Fruit fly (Drosophila melanogaster) whole organism, embryonic: ENCODE results near the gene CG2617.

Experiments
- Antp ChIP-seq: fragments of 200-800 bp; sonication (Bioruptor generic); optimal IDR thresholded peaks from 3 replicates; lab custom pipeline; 2016; ENCODE audit warnings: missing biosample characterization, missing genetic modification characterization
- Bgb ChIP-seq: fragments of 200-800 bp; sonication (Bioruptor generic); IDR thresholded peaks from 2 replicates; pipeline ENCODE4 v1.3.6; 2022; ENCODE audit warnings: missing biosample characterization, missing genetic modification characterization; ENCODE audit not compliant: partially characterized antibody
- CG10979 ChIP-seq: fragments of 200-800 bp; sonication (Bioruptor generic); optimal IDR thresholded peaks from 2 replicates; lab custom pipeline; 2018; ENCODE audit warnings: missing biosample characterization, mild to moderate bottlenecking, missing genetic modification characterization, moderate library complexity
- CG12071 ChIP-seq: fragments of 200-800 bp; sonication (Bioruptor generic); optimal IDR thresholded peaks from 3 replicates; lab custom pipeline; 2018; ENCODE audit warnings: missing biosample characterization, mild to moderate bottlenecking, missing genetic modification characterization
- CG12299 ChIP-seq: fragments of 200-800 bp; sonication (Bioruptor generic); optimal IDR thresholded peaks from 2 replicates; lab custom pipeline; 2018; ENCODE audit warnings: missing biosample characterization, mild to moderate bottlenecking, missing genetic modification characterization
- CG15479 ChIP-seq: fragments of 200-800 bp; sonication (Bioruptor generic); optimal IDR thresholded peaks from 3 replicates; lab custom pipeline; 2019; ENCODE audit warnings: missing biosample characterization, mild to moderate bottlenecking, missing genetic modification characterization, moderate library complexity
- CG15514 ChIP-seq: fragments of 200-800 bp; sonication (Bioruptor generic); optimal IDR thresholded peaks from 3 replicates; lab custom pipeline; 2017; ENCODE audit warnings: missing biosample characterization, missing genetic modification characterization, mild to moderate bottlenecking, moderate library complexity, missing genetic modification reagents
- CG18011 ChIP-seq: fragments of 200-800 bp; sonication (Bioruptor generic); optimal IDR thresholded peaks from 2 replicates; lab custom pipeline; 2017; ENCODE audit warnings: missing biosample characterization, missing genetic modification characterization, mild to moderate bottlenecking, moderate library complexity, missing genotype
- CG2116 ChIP-seq: fragments of 200-800 bp; sonication (Bioruptor generic); optimal IDR thresholded peaks from 3 replicates; lab custom pipeline; 2018; ENCODE audit warnings: missing biosample characterization, mild to moderate bottlenecking, missing genetic modification characterization
- CG2712 ChIP-seq: fragments of 200-800 bp; optimal IDR thresholded peaks from 3 replicates; lab custom pipeline; 2019; ENCODE audit warnings: missing biosample characterization, mild to moderate bottlenecking, missing genetic modification characterization, moderate library complexity
- CG2875 ChIP-seq: fragments of 200-800 bp; sonication (Bioruptor generic); optimal IDR thresholded peaks from 2 replicates; lab custom pipeline; 2017; ENCODE audit warnings: missing biosample characterization, mild to moderate bottlenecking, missing genetic modification characterization, missing genetic modification reagents
- CG30431 ChIP-seq: fragments of 200-800 bp; sonication (Bioruptor generic); optimal IDR thresholded peaks from 2 replicates; lab custom pipeline; 2017; ENCODE audit warnings: missing biosample characterization, missing genetic modification characterization
- CG34224 ChIP-seq: fragments of 200-800 bp; sonication (Bioruptor generic); IDR thresholded peaks from 3 replicates; pipeline ENCODE4 v1.3.6; 2022; ENCODE audit warnings: missing biosample characterization, missing genetic modification characterization; ENCODE audit not compliant: partially characterized antibody
- CG3847 ChIP-seq: fragments of 200-800 bp; sonication (Bioruptor generic); IDR thresholded peaks from 2 replicates; pipeline ENCODE4 v1.3.6; 2022; ENCODE audit warnings: missing biosample characterization, missing genetic modification characterization
- CG4404 ChIP-seq: fragments of 200-800 bp; sonication (Bioruptor generic); IDR thresholded peaks from 2 replicates; pipeline ENCODE4 v1.3.6; 2022; ENCODE audit warnings: missing biosample characterization, missing genetic modification characterization
- CG4617 ChIP-seq: fragments of 200-800 bp; sonication (Bioruptor generic); optimal IDR thresholded peaks from 3 replicates; lab custom pipeline; 2016; ENCODE audit warnings: missing biosample characterization, missing genetic modification characterization, borderline replicate concordance
- CG6175 ChIP-seq: fragments of 200-800 bp; sonication (Bioruptor generic); IDR thresholded peaks from 3 replicates; pipeline ENCODE4 v1.3.6; 2022; ENCODE audit warnings: missing biosample characterization, missing genetic modification characterization
- CG6791 ChIP-seq: fragments of 200-800 bp; sonication (Bioruptor generic); IDR thresholded peaks from 3 replicates; pipeline ENCODE4 v1.3.6; 2022; ENCODE audit warnings: missing biosample characterization, missing genetic modification characterization; ENCODE audit not compliant: partially characterized antibody
- CG6854 ChIP-seq: fragments of 200-800 bp; sonication (Bioruptor generic); optimal IDR thresholded peaks from 3 replicates; lab custom pipeline; 2017; ENCODE audit warnings: missing biosample characterization, mild to moderate bottlenecking, missing genetic modification characterization
- CG7745 ChIP-seq: fragments of 200-800 bp; sonication (Bioruptor generic); optimal IDR thresholded peaks from 2 replicates; lab custom pipeline; 2018; ENCODE audit warnings: missing biosample characterization, mild to moderate bottlenecking, missing genetic modification characterization, moderate library complexity
- CG9609 ChIP-seq: fragments of 200-800 bp; sonication (Bioruptor generic); optimal IDR thresholded peaks from 3 replicates; lab custom pipeline; 2016; ENCODE audit warnings: missing biosample characterization, missing genetic modification characterization
- CTCF ChIP-seq: fragments of 200-800 bp; sonication (Bioruptor generic); optimal IDR thresholded peaks from 2 replicates; lab custom pipeline; 2017; ENCODE audit warnings: missing biosample characterization, mild to moderate bottlenecking, missing genetic modification characterization, moderate library complexity
- D19B ChIP-seq: fragments of 200-800 bp; sonication (Bioruptor generic); optimal IDR thresholded peaks from 2 replicates; lab custom pipeline; 2017; ENCODE audit warnings: missing biosample characterization, mild to moderate bottlenecking, missing genetic modification characterization
- Doc2 ChIP-seq: fragments of 200-800 bp; sonication (Bioruptor generic); IDR thresholded peaks from 2 replicates; pipeline ENCODE4 v1.3.6; 2022; ENCODE audit warnings: missing biosample characterization, missing genetic modification characterization
- E2f1 ChIP-seq: fragments of 200-800 bp; sonication (Bioruptor generic); IDR thresholded peaks from 2 replicates; pipeline ENCODE4 v1.3.6; 2022; ENCODE audit warnings: missing biosample characterization, missing genetic modification characterization
- Gsc ChIP-seq: fragments of 200-800 bp; sonication (Bioruptor generic); IDR thresholded peaks from 2 replicates; pipeline ENCODE4 v1.3.6; 2022; ENCODE audit warnings: missing biosample characterization, missing genetic modification characterization
- HLH54F ChIP-seq: fragments of 200-800 bp; sonication (Bioruptor generic); optimal IDR thresholded peaks from 3 replicates; lab custom pipeline; 2016; ENCODE audit warnings: missing biosample characterization, missing genetic modification characterization
- Hey ChIP-seq: fragments of 200-800 bp; sonication (Bioruptor generic); optimal IDR thresholded peaks from 3 replicates; lab custom pipeline; 2018; ENCODE audit warnings: missing biosample characterization, mild to moderate bottlenecking, missing genetic modification characterization
- Hr78 ChIP-seq, 2 experiments: fragments of 200-800 bp in 1 of 2; fragments of >200 bp in 1 of 2; sonication (Bioruptor generic) in 1 of 2; optimal IDR thresholded peaks; 2 replicates each; lab custom pipeline; 2017 to 2019; ENCODE audit warnings: missing biosample characterization in 2 of 2, missing genetic modification characterization in 2 of 2, mild to moderate bottlenecking in 1 of 2, moderate library complexity in 1 of 2
- Mes4 ChIP-seq: fragments of 200-800 bp; sonication (Bioruptor generic); optimal IDR thresholded peaks from 2 replicates; lab custom pipeline; 2016; ENCODE audit warnings: missing biosample characterization, missing genetic modification characterization
- Nf-YA ChIP-seq: fragments of 200-800 bp; sonication (Bioruptor generic); IDR thresholded peaks from 2 replicates; pipeline ENCODE4 v1.3.6; 2022; ENCODE audit warnings: missing biosample characterization, missing genetic modification characterization
- Ravus ChIP-seq: fragments of 200-800 bp; sonication (Bioruptor generic); IDR thresholded peaks from 2 replicates; pipeline ENCODE4 v1.3.6; 2022; ENCODE audit warnings: missing biosample characterization, missing genetic modification characterization
- Sry-β ChIP-seq: fragments of 200-800 bp; sonication (Bioruptor generic); optimal IDR thresholded peaks from 2 replicates; lab custom pipeline; 2018; ENCODE audit warnings: missing biosample characterization, mild to moderate bottlenecking, missing genetic modification characterization, moderate library complexity
- Stat92E ChIP-seq, 3 experiments: fragments of >200 bp in 2 of 3; fragments of 200-800 bp in 1 of 3; sonication (Bioruptor generic) in 1 of 3; optimal IDR thresholded peaks; 2 replicates each; lab custom pipeline; 2017 to 2019; ENCODE audit warnings: missing biosample characterization in 3 of 3, missing genetic modification characterization in 3 of 3, mild to moderate bottlenecking in 1 of 3, moderate library complexity in 1 of 3
- Xbp1 ChIP-seq: fragments of 200-800 bp; sonication (Bioruptor generic); optimal IDR thresholded peaks from 3 replicates; lab custom pipeline; 2016; ENCODE audit warnings: missing biosample characterization, mild to moderate bottlenecking, missing genetic modification characterization
- bcd ChIP-seq: fragments of 200-800 bp; sonication (Bioruptor generic); optimal IDR thresholded peaks from 2 replicates; lab custom pipeline; 2017; ENCODE audit warnings: missing biosample characterization, mild to moderate bottlenecking, missing genetic modification characterization
- croc ChIP-seq: fragments of 200-800 bp; sonication (Bioruptor generic); conservative IDR thresholded peaks from 3 replicates; pipeline ENCODE4 v1.3.6; 2022; ENCODE audit warnings: missing biosample characterization, missing genetic modification characterization
- ems ChIP-seq: fragments of 200-800 bp; sonication (Bioruptor generic); optimal IDR thresholded peaks from 3 replicates; lab custom pipeline; 2016; ENCODE audit warnings: missing biosample characterization, missing genetic modification characterization
- exex ChIP-seq: fragments of 200-800 bp; sonication (Bioruptor generic); optimal IDR thresholded peaks from 4 replicates; lab custom pipeline; 2018; ENCODE audit warnings: missing biosample characterization, mild to moderate bottlenecking, missing genetic modification characterization, moderate library complexity
- gce ChIP-seq: fragments of 200-800 bp; sonication (Bioruptor generic); IDR thresholded peaks from 3 replicates; pipeline ENCODE4 v1.3.6; 2022; ENCODE audit warnings: missing biosample characterization, missing genetic modification characterization
- ind ChIP-seq: fragments of 200-800 bp; sonication (Bioruptor generic); optimal IDR thresholded peaks from 3 replicates; lab custom pipeline; 2016; ENCODE audit warnings: missing biosample characterization, missing genetic modification characterization
- jing ChIP-seq: fragments of 200-800 bp; sonication (Bioruptor generic); optimal IDR thresholded peaks from 2 replicates; lab custom pipeline; 2018; ENCODE audit warnings: missing biosample characterization, mild to moderate bottlenecking, missing genetic modification characterization
- lbe ChIP-seq: fragments of 200-800 bp; sonication (Bioruptor generic); optimal IDR thresholded peaks from 2 replicates; lab custom pipeline; 2016; ENCODE audit warnings: missing biosample characterization, mild to moderate bottlenecking, missing genetic modification characterization
- lmd ChIP-seq: fragments of 200-800 bp; sonication (Bioruptor generic); IDR thresholded peaks from 2 replicates; pipeline ENCODE4 v1.3.6; 2022; ENCODE audit warnings: missing biosample characterization, missing genetic modification characterization
- nau ChIP-seq: fragments of 200-800 bp; sonication (Bioruptor generic); optimal IDR thresholded peaks from 3 replicates; lab custom pipeline; 2017; ENCODE audit warnings: missing biosample characterization, mild to moderate bottlenecking, missing genetic modification characterization, missing genetic modification reagents
- nom ChIP-seq: fragments of 200-800 bp; sonication (Bioruptor generic); optimal IDR thresholded peaks from 2 replicates; lab custom pipeline; 2017; ENCODE audit warnings: missing biosample characterization, missing genetic modification characterization, mild to moderate bottlenecking, moderate library complexity, missing genetic modification reagents
- pita ChIP-seq: fragments of 200-800 bp; sonication (Bioruptor generic); optimal IDR thresholded peaks from 2 replicates; lab custom pipeline; 2017; ENCODE audit warnings: missing biosample characterization, mild to moderate bottlenecking, missing genetic modification characterization
- pzg ChIP-seq: fragments of 200-800 bp; sonication (Bioruptor generic); optimal IDR thresholded peaks from 3 replicates; lab custom pipeline; 2018; ENCODE audit warnings: missing biosample characterization, mild to moderate bottlenecking, missing genetic modification characterization, moderate library complexity
- sima ChIP-seq: fragments of 200-800 bp; sonication (Bioruptor generic); optimal IDR thresholded peaks from 2 replicates; lab custom pipeline; 2016; ENCODE audit warnings: missing biosample characterization, missing genetic modification characterization
- tup ChIP-seq: fragments of 200-800 bp; sonication (Bioruptor generic); optimal IDR thresholded peaks from 2 replicates; lab custom pipeline; 2016; ENCODE audit warnings: missing biosample characterization, mild to moderate bottlenecking, missing genetic modification characterization, moderate library complexity

Gene CG2617

DNA sequence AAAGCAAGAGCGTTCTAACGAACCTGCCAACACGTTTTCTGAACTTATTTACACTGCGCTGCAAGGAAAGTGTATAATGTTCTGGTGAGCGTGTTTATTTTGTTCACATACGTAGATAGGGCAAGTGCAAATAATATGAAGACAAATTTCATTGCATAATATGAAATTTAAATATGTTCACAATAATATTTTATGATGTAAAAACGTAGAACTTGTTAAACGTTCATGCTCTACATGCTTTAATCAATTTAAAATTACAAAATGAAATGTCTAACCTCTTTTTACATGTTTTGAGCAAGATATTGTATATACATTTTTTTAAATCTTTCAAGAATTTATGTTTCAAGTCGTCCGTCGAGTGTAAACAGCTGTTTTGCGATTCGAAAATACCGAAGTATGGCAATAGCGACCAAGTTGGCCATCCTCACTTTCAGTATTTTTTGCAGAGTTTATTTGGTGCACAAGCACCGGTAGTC, 36.7 kb upstream of the CG2617 start, which contains the start of the genes phr6-4 and CG2608 (continued):
- TF ChIP-seq Xbp1: peak; percentile 96
- TF ChIP-seq exex (tag; lab: Kevin White, UChicago): peak; percentile 68
- TF ChIP-seq Bgb (GFP tag; lab: Robert Waterston, UW): no peak
- peak; percentile 76 for TF ChIP-seq tup
- TF ChIP-seq CG6854 (GFP tag; lab: Kevin White, UChicago): peak; percentile 82
- peak; percentile 85 for TF ChIP-seq CG12071 (GFP tag; lab: Kevin White, UChicago)
- TF ChIP-seq CG10979 (tag; lab: Kevin White, UChicago): peak; percentile 93
- peak; percentile 66 for TF ChIP-seq Ravus (GFP tag; lab: Robert Waterston, UW)
- peak; percentile 96 for TF ChIP-seq CG2712 (tag; lab: Kevin White, UChicago)
- peak; percentile 91 for TF ChIP-seq CG12299 (tag; lab: Kevin White, UChicago)
- TF ChIP-seq Gsc (GFP tag; lab: Robert Waterston, UW): no peak
- peak; percentile 86 for TF ChIP-seq CG30431 (GFP tag; lab: Kevin White, UChicago)
- TF ChIP-seq pita: no peak
- peak; percentile 87 for TF ChIP-seq CG15514 (GFP tag; lab: Kevin White, UChicago)
- TF ChIP-seq Doc2 (GFP tag; lab: Robert Waterston, UW): peak; percentile 64; the same call in 1 of the 2 replicates
- no peak for TF ChIP-seq CG15479 (GFP tag; lab: Kevin White, UChicago)
- TF ChIP-seq Sry-β (GFP tag; lab: Kevin White, UChicago): peak; percentile 41
- TF ChIP-seq CG4617: peak; percentile 74
- TF ChIP-seq CG18011 (GFP tag; lab: Kevin White, UChicago): peak; percentile 82
- peak; percentile 90 for TF ChIP-seq lmd (GFP tag; lab: Robert Waterston, UW)
- TF ChIP-seq sima (GFP tag; lab: Kevin White, UChicago): peak; percentile 24
- peak; percentile 81 for TF ChIP-seq CG9609 (GFP tag; lab: Kevin White, UChicago)
- peak; percentile 68 for TF ChIP-seq CG6175 (GFP tag; lab: Robert Waterston, UW)
- no peak for TF ChIP-seq Hr78 (GFP tag; optimal IDR thresholded peaks at IDR 0.05; lab: Kevin White, UChicago)
- peak; percentile 85 for TF ChIP-seq E2f1 (GFP tag; lab: Robert Waterston, UW)
- peak in 1 of 3 experiments; percentile 80 for TF ChIP-seq Stat92E (GFP tag; optimal IDR thresholded peaks at IDR 0.05; lab: Kevin White, UChicago)
- no peak for TF ChIP-seq CG34224 (GFP tag; lab: Robert Waterston, UW)
- TF ChIP-seq CTCF (GFP tag; lab: Kevin White, UChicago): peak; percentile 51
- 0 out of 3 replicates have a peak, but pooled peaks have one; percentile 62 for TF ChIP-seq gce (GFP tag; lab: Robert Waterston, UW)
- peak; percentile 87 for TF ChIP-seq ems (GFP tag; lab: Kevin White, UChicago)
- TF ChIP-seq pzg (GFP tag; lab: Kevin White, UChicago): peak; percentile 37
- peak; percentile 75 for TF ChIP-seq jing (GFP tag; lab: Kevin White, UChicago)
- peak; percentile 76 for TF ChIP-seq CG4404 (GFP tag; lab: Robert Waterston, UW)
- TF ChIP-seq HLH54F (GFP tag; lab: Kevin White, UChicago): peak; percentile 91
- no peak for TF ChIP-seq CG6791 (GFP tag; lab: Robert Waterston, UW)
- no peak for TF ChIP-seq Hey (tag; lab: Kevin White, UChicago)
- peak; percentile 89 for TF ChIP-seq CG3847 (GFP tag; lab: Robert Waterston, UW)
- TF ChIP-seq CG2875 (GFP tag; lab: Kevin White, UChicago): peak; percentile 86
- TF ChIP-seq nom: peak; percentile 86
- peak; percentile 78 for TF ChIP-seq lbe (GFP tag; lab: Kevin White, UChicago)
- peak; percentile 87 for TF ChIP-seq nau (GFP tag; lab: Kevin White, UChicago)
- TF ChIP-seq D19B (GFP tag; lab: Kevin White, UChicago): peak; percentile 84
- TF ChIP-seq ind: peak; percentile 93
- no peak for TF ChIP-seq CG7745 (tag; lab: Kevin White, UChicago)
- TF ChIP-seq Nf-YA (GFP tag; lab: Robert Waterston, UW): peak; percentile 61
- TF ChIP-seq bcd: peak; percentile 92
- peak; percentile 77 for TF ChIP-seq CG2116 (GFP tag; lab: Kevin White, UChicago)
- TF ChIP-seq croc: peak; percentile 83
- TF ChIP-seq Mes4 (GFP tag; lab: Kevin White, UChicago): peak; percentile 83
- TF ChIP-seq Antp (GFP tag; lab: Kevin White, UChicago): peak; percentile 76
